Worm (Caenorhabditis elegans) whole organism, L4/young adult: ENCODE measurements around the gene ZC404.15.

Experiments used
- W03F9.2 ChIP-seq: fragments of 150-350 bp; optimal IDR thresholded peaks from 2 replicates; lab custom pipeline; 2014; ENCODE audit warnings: missing biosample characterization, missing genetic modification characterization
- dao-5 ChIP-seq: sonication (generic microtip); optimal IDR thresholded peaks from 2 replicates; lab custom pipeline; 2016; ENCODE audit warnings: missing genotype, missing genetic modification characterization, moderate library complexity, missing compliant biosample characterization
- him-1 ChIP-seq: sonication (generic microtip); optimal IDR thresholded peaks from 2 replicates; lab custom pipeline; 2016; ENCODE audit warnings: missing genotype, missing genetic modification reagents, missing genetic modification characterization, missing compliant biosample characterization

DNA sequence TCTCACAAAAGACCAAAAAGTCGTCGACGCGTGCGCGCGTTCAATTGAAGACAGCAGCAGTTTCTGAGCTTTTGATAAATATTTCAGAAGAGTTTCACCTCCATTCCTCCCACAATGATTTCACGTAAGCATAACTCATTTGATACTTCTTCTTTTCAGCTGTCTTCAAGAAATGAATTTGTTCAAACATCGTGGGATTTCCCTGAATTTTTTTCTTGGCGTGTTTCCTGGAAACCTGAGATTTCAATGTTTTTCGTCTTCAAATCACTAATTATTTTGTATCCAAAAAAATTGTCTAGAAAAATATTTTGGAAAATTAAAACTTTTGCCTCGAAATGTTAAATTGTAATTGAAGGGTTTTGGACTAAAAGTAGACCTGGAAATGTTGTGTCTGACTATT is 1.8 kb upstream of the ZC404.15 start:
- TF ChIP-seq W03F9.2 (tag; lab: Kevin White, UChicago) (no peak), him-1 (tag; lab: Kevin White, UChicago) (no peak), dao-5 (no peak)
